Worm (Caenorhabditis elegans) whole organism, L2 larva: ENCODE measurements around the gene lido-4.
A peak's percentile ranks its signal among the peaks of the same experiment; 100 is the strongest.

ENCODE experiments used
- C34F6.9 ChIP-seq: fragments of 150-350 bp; optimal IDR thresholded peaks from 2 replicates; lab custom pipeline; 2014; ENCODE audit warnings: missing biosample characterization, missing genetic modification characterization
- F13H6.1 ChIP-seq: sonication (generic microtip); optimal IDR thresholded peaks from 2 replicates; lab custom pipeline; 2016; ENCODE audit warnings: missing genetic modification characterization, missing compliant biosample characterization
- R02D3.7 ChIP-seq: fragments of 150-350 bp; optimal IDR thresholded peaks from 2 replicates; lab custom pipeline; 2014; ENCODE audit warnings: missing biosample characterization, missing genetic modification characterization
- Y55F3AM.14 ChIP-seq: fragments of 200-800 bp; sonication (Bioruptor generic); optimal IDR thresholded peaks from 2 replicates; lab custom pipeline; 2018; ENCODE audit warnings: mild to moderate bottlenecking, missing genetic modification characterization, missing compliant biosample characterization
- ZK546.5 ChIP-seq: sonication (generic microtip); optimal IDR thresholded peaks from 2 replicates; lab custom pipeline; 2017; ENCODE audit warnings: missing biosample characterization, missing genetic modification characterization
- alr-1 ChIP-seq: fragments of 150-350 bp; optimal IDR thresholded peaks from 2 replicates; lab custom pipeline; 2014; ENCODE audit warnings: missing biosample characterization, missing genetic modification characterization
- aly-2 ChIP-seq: fragments of 150-350 bp; optimal IDR thresholded peaks from 2 replicates; lab custom pipeline; 2014; ENCODE audit warnings: missing biosample characterization, missing genetic modification characterization
- ama-1 ChIP-seq: fragments of 150-350 bp; optimal IDR thresholded peaks from 2 replicates; lab custom pipeline; 2018; ENCODE audit warnings: inconsistent platforms
- blmp-1 ChIP-seq: sonication (generic microtip); optimal IDR thresholded peaks from 2 replicates; lab custom pipeline; 2017; ENCODE audit warnings: missing genetic modification characterization, mild to moderate bottlenecking, missing compliant biosample characterization, antibody characterized with exemption, moderate library complexity; ENCODE audit not compliant: insufficient read depth
- ceh-16 ChIP-seq: fragments of 150-350 bp; optimal IDR thresholded peaks from 2 replicates; lab custom pipeline; 2014; ENCODE audit warnings: missing biosample characterization, missing genetic modification characterization
- crh-2 ChIP-seq: sonication (generic microtip); optimal IDR thresholded peaks from 2 replicates; lab custom pipeline; 2017; ENCODE audit warnings: missing biosample characterization, missing genetic modification characterization
- dmd-4 ChIP-seq: sonication (generic microtip); optimal IDR thresholded peaks from 2 replicates; lab custom pipeline; 2017; ENCODE audit warnings: missing biosample characterization, missing genetic modification characterization
- egl-27 ChIP-seq: sonication (generic microtip); optimal IDR thresholded peaks from 3 replicates; lab custom pipeline; 2017; ENCODE audit warnings: missing biosample characterization, missing genetic modification reagents, missing genetic modification characterization
- elt-1 ChIP-seq: fragments of 150-350 bp; optimal IDR thresholded peaks from 2 replicates; lab custom pipeline; 2014; ENCODE audit warnings: missing biosample characterization, missing genetic modification characterization
- elt-3 ChIP-seq: sonication (generic microtip); optimal IDR thresholded peaks from 2 replicates; lab custom pipeline; 2017; ENCODE audit warnings: missing biosample characterization, missing genetic modification characterization
- fos-1 ChIP-seq: fragments of 150-350 bp; optimal IDR thresholded peaks from 2 replicates; lab custom pipeline; 2014; ENCODE audit warnings: missing biosample characterization, missing genetic modification characterization
- lin-13 ChIP-seq: fragments of 150-350 bp; optimal IDR thresholded peaks from 2 replicates; lab custom pipeline; 2014; ENCODE audit warnings: missing biosample characterization, missing genetic modification reagents, missing genetic modification characterization
- lsy-2 ChIP-seq, 2 experiments: fragments of 150-350 bp in 1 of 2; sonication (generic microtip) in 1 of 2; optimal IDR thresholded peaks; 2 replicates each; lab custom pipeline; 2014 to 2017; ENCODE audit warnings: missing biosample characterization in 2 of 2, missing genetic modification characterization in 2 of 2
- mab-5 ChIP-seq: fragments of 150-350 bp; optimal IDR thresholded peaks from 2 replicates; lab custom pipeline; 2014; ENCODE audit warnings: missing biosample characterization, missing genetic modification characterization
- mbf-1 ChIP-seq: sonication (generic microtip); optimal IDR thresholded peaks from 2 replicates; lab custom pipeline; 2017; ENCODE audit warnings: missing biosample characterization, missing genetic modification characterization
- mdl-1 ChIP-seq, 2 experiments: fragments of 150-350 bp in 1 of 2; sonication (generic microtip) in 1 of 2; optimal IDR thresholded peaks; 2 replicates each; lab custom pipeline; 2017; ENCODE audit warnings: missing biosample characterization in 2 of 2, missing genetic modification characterization in 2 of 2
- nhr-10 ChIP-seq: sonication (generic microtip); optimal IDR thresholded peaks from 2 replicates; lab custom pipeline; 2017; ENCODE audit warnings: missing biosample characterization, missing genetic modification characterization
- nhr-129 ChIP-seq: fragments of 150-350 bp; optimal IDR thresholded peaks from 2 replicates; lab custom pipeline; 2014; ENCODE audit warnings: missing biosample characterization, missing genetic modification characterization
- nhr-21 ChIP-seq: fragments of 150-350 bp; optimal IDR thresholded peaks from 2 replicates; lab custom pipeline; 2014; ENCODE audit warnings: missing biosample characterization, missing genetic modification characterization
- nhr-23 ChIP-seq: fragments of 150-350 bp; optimal IDR thresholded peaks from 2 replicates; lab custom pipeline; 2014; ENCODE audit warnings: missing biosample characterization, missing genetic modification reagents, missing genetic modification characterization
- nhr-237 ChIP-seq: fragments of 150-350 bp; optimal IDR thresholded peaks from 2 replicates; lab custom pipeline; 2014; ENCODE audit warnings: missing biosample characterization, missing genetic modification characterization
- nhr-25 ChIP-seq: fragments of 150-350 bp; sonication (generic microtip); optimal IDR thresholded peaks from 3 replicates; lab custom pipeline; 2014; ENCODE audit warnings: missing biosample characterization, missing genetic modification characterization
- nhr-6 ChIP-seq: fragments of 150-350 bp; optimal IDR thresholded peaks from 2 replicates; lab custom pipeline; 2014; ENCODE audit warnings: missing biosample characterization, missing genetic modification characterization
- nhr-77 ChIP-seq: fragments of 150-350 bp; optimal IDR thresholded peaks from 2 replicates; lab custom pipeline; 2014; ENCODE audit warnings: missing biosample characterization, missing genetic modification characterization
- peb-1 ChIP-seq: fragments of 150-350 bp; optimal IDR thresholded peaks from 2 replicates; lab custom pipeline; 2014; ENCODE audit warnings: missing biosample characterization, missing genetic modification characterization
- sem-4 ChIP-seq: fragments of 150-350 bp; optimal IDR thresholded peaks from 2 replicates; lab custom pipeline; 2014; ENCODE audit warnings: missing biosample characterization, missing genetic modification reagents, missing genetic modification characterization
- skn-1 ChIP-seq: sonication (generic microtip); optimal IDR thresholded peaks from 2 replicates; lab custom pipeline; 2017; ENCODE audit warnings: missing biosample characterization, missing genetic modification characterization
- sma-3 ChIP-seq: sonication (generic microtip); optimal IDR thresholded peaks from 2 replicates; lab custom pipeline; 2016; ENCODE audit warnings: missing genetic modification reagents, missing genetic modification characterization, missing compliant biosample characterization
- sma-9 ChIP-seq, 2 experiments: fragments of 150-350 bp in 1 of 2; sonication (generic microtip) in 1 of 2; optimal IDR thresholded peaks; 2 replicates each; lab custom pipeline; 2014 to 2016; ENCODE audit warnings: missing genetic modification characterization in 2 of 2, mild to moderate bottlenecking in 1 of 2, missing biosample characterization in 1 of 2, missing compliant biosample characterization in 1 of 2, missing genetic modification reagents in 1 of 2, moderate library complexity in 1 of 2
- snpc-4 ChIP-seq: fragments of 150-350 bp; optimal IDR thresholded peaks from 2 replicates; lab custom pipeline; 2014; ENCODE audit warnings: missing biosample characterization, missing genetic modification characterization
- unc-39 ChIP-seq: fragments of 150-350 bp; optimal IDR thresholded peaks from 2 replicates; lab custom pipeline; 2014; ENCODE audit warnings: missing biosample characterization, missing genetic modification characterization
- unc-55 ChIP-seq: fragments of 150-350 bp; sonication (generic microtip); optimal IDR thresholded peaks from 3 replicates; lab custom pipeline; 2014; ENCODE audit warnings: missing biosample characterization, missing genetic modification reagents, missing genetic modification characterization
- unc-62 ChIP-seq: fragments of 150-350 bp; optimal IDR thresholded peaks from 2 replicates; lab custom pipeline; 2014; ENCODE audit warnings: missing biosample characterization, missing genetic modification reagents, missing genetic modification characterization
- zag-1 ChIP-seq: fragments of 150-350 bp; optimal IDR thresholded peaks from 2 replicates; lab custom pipeline; 2014; ENCODE audit warnings: missing biosample characterization, missing genetic modification characterization
- ztf-11 ChIP-seq: sonication (generic microtip); optimal IDR thresholded peaks from 2 replicates; lab custom pipeline; 2017; ENCODE audit warnings: missing biosample characterization, missing genetic modification characterization
- ztf-4 ChIP-seq: fragments of 150-350 bp; optimal IDR thresholded peaks from 2 replicates; lab custom pipeline; 2014; ENCODE audit warnings: missing biosample characterization, missing genetic modification characterization

Gene lido-4

ce11 chrX:17149877-17150490, 42.4 kb upstream of the lido-4 start, which contains the start of gene T23C6.4:
Gene T23C6.4 (minus strand): TSS chrX:17149927.
- TF ChIP-seq elt-3 (tag; lab: Kevin White, UChicago): no peak
- TF ChIP-seq unc-39 (tag; lab: Kevin White, UChicago): no peak
- no peak for TF ChIP-seq nhr-10 (tag; lab: Kevin White, UChicago)
- no peak for TF ChIP-seq sma-3 (GFP tag; lab: Kevin White, UChicago)
- TF ChIP-seq crh-2 (tag; lab: Kevin White, UChicago): no peak
- no peak for TF ChIP-seq F13H6.1 (tag; lab: Kevin White, UChicago)
- no peak for TF ChIP-seq lin-13 (GFP tag; lab: Kevin White, UChicago)
- no peak for TF ChIP-seq snpc-4 (tag; lab: Kevin White, UChicago)
- TF ChIP-seq ztf-11 (tag; lab: Kevin White, UChicago): no peak

ce11 chrX:17146545-17146944, 39.0 kb upstream of the lido-4 start:
- no peak for TF ChIP-seq unc-39 (tag; lab: Kevin White, UChicago)
- no peak for TF ChIP-seq alr-1 (tag; lab: Kevin White, UChicago)
- TF ChIP-seq mbf-1 (tag; lab: Kevin White, UChicago): no peak
- TF ChIP-seq F13H6.1 (tag; lab: Kevin White, UChicago): peak; percentile 25
- peak; percentile 10 for TF ChIP-seq crh-2 (tag; lab: Kevin White, UChicago)
- peak; percentile 77 for TF ChIP-seq fos-1 (tag; lab: Kevin White, UChicago)
- TF ChIP-seq mab-5: no peak
- TF ChIP-seq unc-55 (GFP tag; lab: Kevin White, UChicago): no peak
- no peak for TF ChIP-seq lsy-2 (tag; optimal IDR thresholded peaks at IDR 0.05; lab: Kevin White, UChicago)
- no peak for TF ChIP-seq R02D3.7 (tag; lab: Kevin White, UChicago)
- TF ChIP-seq sma-9 (GFP tag; optimal IDR thresholded peaks at IDR 0.05; lab: Kevin White, UChicago): peak; percentile 13
- no peak for TF ChIP-seq sma-9 (tag; optimal IDR thresholded peaks at IDR 0.05; lab: Kevin White, UChicago)
- TF ChIP-seq nhr-77 (tag; lab: Kevin White, UChicago): no peak

- TF ChIP-seq sma-9 (GFP tag; optimal IDR thresholded peaks at IDR 0.05; lab: Kevin White, UChicago) (peak; percentile 27), sma-9 (tag; optimal IDR thresholded peaks at IDR 0.05; lab: Kevin White, UChicago) (no peak), crh-2 (tag; lab: Kevin White, UChicago) (peak; percentile 16), sma-3 (GFP tag; lab: Kevin White, UChicago) (peak; percentile 23), nhr-10 (tag; lab: Kevin White, UChicago) (no peak), alr-1 (tag; lab: Kevin White, UChicago) (no peak), nhr-23 (no peak), lsy-2 (tag; optimal IDR thresholded peaks at IDR 0.05; lab: Kevin White, UChicago) (peak in 1 of 2 experiments; percentile 9), fos-1 (tag; lab: Kevin White, UChicago) (peak; percentile 47)
These were observed 32.9 kb upstream of the lido-4 start for ce11 chrX:17140447-17140846.

ce11 chrX:17139204-17139780, 31.7 kb upstream of the lido-4 start:
- TF ChIP-seq C34F6.9 (tag; lab: Kevin White, UChicago) (no peak), nhr-237 (tag; lab: Kevin White, UChicago) (no peak), snpc-4 (tag; lab: Kevin White, UChicago) (no peak), mab-5 (no peak), nhr-25 (tag; lab: Kevin White, UChicago) (no peak), nhr-129 (tag; lab: Kevin White, UChicago) (peak; percentile 7), nhr-21 (tag; lab: Kevin White, UChicago) (no peak), mbf-1 (tag; lab: Kevin White, UChicago) (no peak), sem-4 (no peak), dmd-4 (no peak), lin-13 (GFP tag; lab: Kevin White, UChicago) (no peak), aly-2 (tag; lab: Kevin White, UChicago) (no peak), peb-1 (no peak), ZK546.5 (tag; lab: Kevin White, UChicago) (no peak), blmp-1 (tag; lab: Kevin White, UChicago) (peak; percentile 1), alr-1 (tag; lab: Kevin White, UChicago) (no peak), F13H6.1 (tag; lab: Kevin White, UChicago) (peak; percentile 8), R02D3.7 (tag; lab: Kevin White, UChicago) (no peak), sma-9 (GFP tag; optimal IDR thresholded peaks at IDR 0.05; lab: Kevin White, UChicago) (peak; percentile 31), sma-9 (tag; optimal IDR thresholded peaks at IDR 0.05; lab: Kevin White, UChicago) (no peak), unc-62 (GFP tag; lab: Kevin White, UChicago) (no peak), elt-1 (tag; lab: Kevin White, UChicago) (no peak), mdl-1 (tag; optimal IDR thresholded peaks at IDR 0.05; lab: Kevin White, UChicago) (no peak), zag-1 (tag; lab: Kevin White, UChicago) (no peak), unc-39 (tag; lab: Kevin White, UChicago) (no peak), elt-3 (tag; lab: Kevin White, UChicago) (no peak), ceh-16 (tag; lab: Kevin White, UChicago) (no peak), Y55F3AM.14 (GFP tag; lab: Kevin White, UChicago) (no peak), nhr-10 (tag; lab: Kevin White, UChicago) (no peak), egl-27 (tag; lab: Kevin White, UChicago) (no peak), skn-1 (no peak), unc-55 (GFP tag; lab: Kevin White, UChicago) (no peak), ama-1 (lab: Kevin White, UChicago) (no peak), ztf-4 (no peak), nhr-6 (tag; lab: Kevin White, UChicago) (no peak), sma-3 (GFP tag; lab: Kevin White, UChicago) (peak; percentile 13)
